Worm (Caenorhabditis elegans) whole organism, L2 larva: ENCODE data around the gene C44C10.9.

ENCODE experiments used
- F13H6.1 ChIP-seq: sonication (generic microtip); optimal IDR thresholded peaks from 2 replicates; lab custom pipeline; 2016; ENCODE audit warnings: missing genetic modification characterization, missing compliant biosample characterization
- R02D3.7 ChIP-seq: fragments of 150-350 bp; optimal IDR thresholded peaks from 2 replicates; lab custom pipeline; 2014; ENCODE audit warnings: missing biosample characterization, missing genetic modification characterization
- Y55F3AM.14 ChIP-seq: fragments of 200-800 bp; sonication (Bioruptor generic); optimal IDR thresholded peaks from 2 replicates; lab custom pipeline; 2018; ENCODE audit warnings: mild to moderate bottlenecking, missing genetic modification characterization, missing compliant biosample characterization
- ZK546.5 ChIP-seq: sonication (generic microtip); optimal IDR thresholded peaks from 2 replicates; lab custom pipeline; 2017; ENCODE audit warnings: missing biosample characterization, missing genetic modification characterization
- alr-1 ChIP-seq: fragments of 150-350 bp; optimal IDR thresholded peaks from 2 replicates; lab custom pipeline; 2014; ENCODE audit warnings: missing biosample characterization, missing genetic modification characterization
- aly-2 ChIP-seq: fragments of 150-350 bp; optimal IDR thresholded peaks from 2 replicates; lab custom pipeline; 2014; ENCODE audit warnings: missing biosample characterization, missing genetic modification characterization
- ama-1 ChIP-seq: fragments of 150-350 bp; optimal IDR thresholded peaks from 2 replicates; lab custom pipeline; 2018; ENCODE audit warnings: inconsistent platforms
- blmp-1 ChIP-seq: sonication (generic microtip); optimal IDR thresholded peaks from 2 replicates; lab custom pipeline; 2017; ENCODE audit warnings: missing genetic modification characterization, mild to moderate bottlenecking, missing compliant biosample characterization, antibody characterized with exemption, moderate library complexity; ENCODE audit not compliant: insufficient read depth
- ceh-16 ChIP-seq: fragments of 150-350 bp; optimal IDR thresholded peaks from 2 replicates; lab custom pipeline; 2014; ENCODE audit warnings: missing biosample characterization, missing genetic modification characterization
- crh-2 ChIP-seq: sonication (generic microtip); optimal IDR thresholded peaks from 2 replicates; lab custom pipeline; 2017; ENCODE audit warnings: missing biosample characterization, missing genetic modification characterization
- egl-27 ChIP-seq: sonication (generic microtip); optimal IDR thresholded peaks from 3 replicates; lab custom pipeline; 2017; ENCODE audit warnings: missing biosample characterization, missing genetic modification reagents, missing genetic modification characterization
- elt-1 ChIP-seq: fragments of 150-350 bp; optimal IDR thresholded peaks from 2 replicates; lab custom pipeline; 2014; ENCODE audit warnings: missing biosample characterization, missing genetic modification characterization
- elt-3 ChIP-seq: sonication (generic microtip); optimal IDR thresholded peaks from 2 replicates; lab custom pipeline; 2017; ENCODE audit warnings: missing biosample characterization, missing genetic modification characterization
- fos-1 ChIP-seq: fragments of 150-350 bp; optimal IDR thresholded peaks from 2 replicates; lab custom pipeline; 2014; ENCODE audit warnings: missing biosample characterization, missing genetic modification characterization
- gmeb-1 ChIP-seq: fragments of 150-350 bp; optimal IDR thresholded peaks from 2 replicates; lab custom pipeline; 2014; ENCODE audit warnings: missing biosample characterization, missing genetic modification characterization
- lin-11 ChIP-seq: fragments of 150-350 bp; sonication (generic microtip); optimal IDR thresholded peaks from 2 replicates; lab custom pipeline; 2014; ENCODE audit warnings: missing biosample characterization, missing genetic modification characterization, inconsistent platforms, mixed read lengths
- lin-13 ChIP-seq: fragments of 150-350 bp; optimal IDR thresholded peaks from 2 replicates; lab custom pipeline; 2014; ENCODE audit warnings: missing biosample characterization, missing genetic modification reagents, missing genetic modification characterization
- lin-39 ChIP-seq: fragments of 150-350 bp; optimal IDR thresholded peaks from 2 replicates; lab custom pipeline; 2014; ENCODE audit warnings: missing biosample characterization, missing genetic modification reagents, missing genetic modification characterization
- lsy-2 ChIP-seq, 2 experiments: fragments of 150-350 bp in 1 of 2; sonication (generic microtip) in 1 of 2; optimal IDR thresholded peaks; 2 replicates each; lab custom pipeline; 2014 to 2017; ENCODE audit warnings: missing biosample characterization in 2 of 2, missing genetic modification characterization in 2 of 2
- mbf-1 ChIP-seq: sonication (generic microtip); optimal IDR thresholded peaks from 2 replicates; lab custom pipeline; 2017; ENCODE audit warnings: missing biosample characterization, missing genetic modification characterization
- mdl-1 ChIP-seq, 2 experiments: fragments of 150-350 bp in 1 of 2; sonication (generic microtip) in 1 of 2; optimal IDR thresholded peaks; 2 replicates each; lab custom pipeline; 2017; ENCODE audit warnings: missing biosample characterization in 2 of 2, missing genetic modification characterization in 2 of 2
- nhr-10 ChIP-seq: sonication (generic microtip); optimal IDR thresholded peaks from 2 replicates; lab custom pipeline; 2017; ENCODE audit warnings: missing biosample characterization, missing genetic modification characterization
- nhr-11 ChIP-seq: fragments of 150-350 bp; optimal IDR thresholded peaks from 2 replicates; lab custom pipeline; 2014; ENCODE audit warnings: missing biosample characterization, missing genetic modification characterization
- nhr-129 ChIP-seq: fragments of 150-350 bp; optimal IDR thresholded peaks from 2 replicates; lab custom pipeline; 2014; ENCODE audit warnings: missing biosample characterization, missing genetic modification characterization
- nhr-21 ChIP-seq: fragments of 150-350 bp; optimal IDR thresholded peaks from 2 replicates; lab custom pipeline; 2014; ENCODE audit warnings: missing biosample characterization, missing genetic modification characterization
- nhr-23 ChIP-seq: fragments of 150-350 bp; optimal IDR thresholded peaks from 2 replicates; lab custom pipeline; 2014; ENCODE audit warnings: missing biosample characterization, missing genetic modification reagents, missing genetic modification characterization
- nhr-25 ChIP-seq: fragments of 150-350 bp; sonication (generic microtip); optimal IDR thresholded peaks from 3 replicates; lab custom pipeline; 2014; ENCODE audit warnings: missing biosample characterization, missing genetic modification characterization
- nhr-6 ChIP-seq: fragments of 150-350 bp; optimal IDR thresholded peaks from 2 replicates; lab custom pipeline; 2014; ENCODE audit warnings: missing biosample characterization, missing genetic modification characterization
- nhr-77 ChIP-seq: fragments of 150-350 bp; optimal IDR thresholded peaks from 2 replicates; lab custom pipeline; 2014; ENCODE audit warnings: missing biosample characterization, missing genetic modification characterization
- peb-1 ChIP-seq: fragments of 150-350 bp; optimal IDR thresholded peaks from 2 replicates; lab custom pipeline; 2014; ENCODE audit warnings: missing biosample characterization, missing genetic modification characterization
- sma-3 ChIP-seq: sonication (generic microtip); optimal IDR thresholded peaks from 2 replicates; lab custom pipeline; 2016; ENCODE audit warnings: missing genetic modification reagents, missing genetic modification characterization, missing compliant biosample characterization
- sma-9 ChIP-seq, 2 experiments: fragments of 150-350 bp in 1 of 2; sonication (generic microtip) in 1 of 2; optimal IDR thresholded peaks; 2 replicates each; lab custom pipeline; 2014 to 2016; ENCODE audit warnings: missing genetic modification characterization in 2 of 2, mild to moderate bottlenecking in 1 of 2, missing biosample characterization in 1 of 2, missing compliant biosample characterization in 1 of 2, missing genetic modification reagents in 1 of 2, moderate library complexity in 1 of 2
- unc-55 ChIP-seq: fragments of 150-350 bp; sonication (generic microtip); optimal IDR thresholded peaks from 3 replicates; lab custom pipeline; 2014; ENCODE audit warnings: missing biosample characterization, missing genetic modification reagents, missing genetic modification characterization
- unc-62 ChIP-seq: fragments of 150-350 bp; optimal IDR thresholded peaks from 2 replicates; lab custom pipeline; 2014; ENCODE audit warnings: missing biosample characterization, missing genetic modification reagents, missing genetic modification characterization
- zag-1 ChIP-seq: fragments of 150-350 bp; optimal IDR thresholded peaks from 2 replicates; lab custom pipeline; 2014; ENCODE audit warnings: missing biosample characterization, missing genetic modification characterization
- ztf-1 ChIP-seq: fragments of 200-800 bp; sonication (Bioruptor generic); conservative IDR thresholded peaks from 2 replicates; pipeline ENCODE4 v1.3.6; 2022; ENCODE audit warnings: missing genetic modification characterization, missing compliant biosample characterization

Gene C44C10.9

DNA sequence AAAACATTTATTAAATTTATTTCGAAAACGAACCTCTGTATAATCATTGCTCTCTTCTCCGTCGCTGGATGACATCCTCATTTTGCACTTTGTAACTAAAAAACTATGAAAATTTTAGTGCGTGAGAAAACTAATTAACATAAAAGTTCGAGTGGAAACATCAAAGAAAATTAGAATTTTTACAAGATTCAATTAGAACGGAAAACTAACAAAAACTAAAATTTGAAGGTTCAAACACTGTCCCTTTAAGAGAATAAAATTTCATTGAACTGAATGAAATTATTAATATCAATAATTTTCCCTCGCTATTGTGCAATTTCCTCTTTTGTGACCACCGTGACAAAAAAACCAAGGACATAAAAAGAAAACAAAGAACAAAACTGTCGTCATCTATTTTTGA is 20.7 kb upstream of the C44C10.9 start, which contains the start of gene D1053.3:
D1053.3 (minus strand) TSS at position 101 of the 400 bp plus-strand sequence.
- TF ChIP-seq nhr-23 (tag; lab: Kevin White, UChicago) (no peak), nhr-21 (tag; lab: Kevin White, UChicago) (no peak), aly-2 (no peak), unc-55 (GFP tag; lab: Kevin White, UChicago) (no peak), Y55F3AM.14 (GFP tag; lab: Kevin White, UChicago) (no peak), zag-1 (tag; lab: Kevin White, UChicago) (no peak), nhr-10 (tag; lab: Kevin White, UChicago) (no peak), nhr-129 (tag; lab: Kevin White, UChicago) (no peak)

DNA sequence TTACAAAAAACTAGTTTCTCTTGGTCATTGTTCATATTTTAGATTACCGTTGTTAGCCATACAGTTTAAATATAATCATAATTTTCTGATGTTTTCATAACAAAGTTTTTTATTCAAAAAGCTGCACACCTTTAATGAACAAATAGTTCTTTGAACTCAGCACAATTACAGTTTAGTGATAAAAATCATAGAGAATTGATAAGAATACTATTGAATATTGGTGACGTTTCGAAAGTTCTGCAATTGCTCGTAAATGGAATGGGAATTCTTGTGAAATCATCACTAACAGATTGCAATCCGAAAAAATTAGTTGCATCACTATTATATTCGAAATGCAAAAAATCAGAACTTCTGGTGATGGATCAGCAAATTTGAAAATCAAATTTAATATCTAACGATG is 17.8 kb upstream of the C44C10.9 start:
- no peak for TF ChIP-seq lsy-2 (tag; optimal IDR thresholded peaks at IDR 0.05; lab: Kevin White, UChicago)
- TF ChIP-seq sma-3 (GFP tag; lab: Kevin White, UChicago) = no peak
- peak; percentile 66 for TF ChIP-seq fos-1 (tag; lab: Kevin White, UChicago)
- TF ChIP-seq, all 48 proteins: peak for 1

DNA sequence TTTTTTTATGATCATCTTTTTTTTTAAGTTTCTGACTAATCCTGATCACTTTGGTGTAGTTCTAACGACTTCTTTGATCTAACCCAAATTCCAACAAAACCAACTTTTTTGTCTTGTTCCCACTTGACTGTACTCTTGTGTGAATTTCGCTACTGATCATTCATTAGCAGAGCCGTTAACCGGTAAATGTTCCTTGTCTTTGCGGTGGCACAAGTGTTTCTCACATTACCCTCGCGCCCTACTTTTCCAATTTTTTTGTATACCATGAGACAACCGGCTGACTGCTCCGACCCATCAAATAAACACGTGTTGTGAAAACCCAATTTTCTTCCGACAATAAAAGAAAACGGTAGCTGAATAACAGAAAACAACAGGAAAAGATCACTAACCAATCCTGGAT is 16.4 kb upstream of the C44C10.9 start:
- no peak for TF ChIP-seq mbf-1
- no peak for TF ChIP-seq gmeb-1 (tag; lab: Kevin White, UChicago)
- TF ChIP-seq ama-1 = no peak
- TF ChIP-seq lin-39 = no peak
- no peak for TF ChIP-seq nhr-11 (tag; lab: Kevin White, UChicago)
- TF ChIP-seq elt-3 (tag; lab: Kevin White, UChicago) = no peak

DNA sequence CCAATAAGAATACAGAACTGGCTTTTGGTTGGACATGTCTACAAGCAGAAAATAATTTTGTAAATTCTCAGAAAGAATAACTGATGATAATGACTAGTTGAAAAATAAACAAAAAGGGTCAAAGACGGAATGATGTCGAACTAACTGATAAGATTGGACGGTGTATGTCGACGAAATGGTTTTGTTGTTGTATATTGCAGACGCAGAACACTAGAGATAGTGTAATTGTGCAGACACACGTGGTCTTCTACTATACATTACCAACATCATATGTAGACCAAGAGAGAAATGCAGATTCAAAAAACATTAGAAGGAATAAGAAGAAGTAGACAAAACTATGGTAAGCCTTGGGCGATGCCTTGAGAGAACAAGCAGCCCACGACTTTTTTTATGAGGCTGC is 11.4 kb upstream of the C44C10.9 start, which contains the start of the genes gst-42 and D1053.2:
gst-42 (minus strand) TSS at position 176 of the 400 bp plus-strand sequence.
D1053.2 (plus strand) TSS at position 391 of the 400 bp plus-strand sequence.
- peak; percentile 40 for TF ChIP-seq gmeb-1 (tag; lab: Kevin White, UChicago)
- no peak for TF ChIP-seq mbf-1
- TF ChIP-seq peb-1 (tag; lab: Kevin White, UChicago) = no peak
- TF ChIP-seq sma-9 (GFP tag; optimal IDR thresholded peaks at IDR 0.05; lab: Kevin White, UChicago) = peak; percentile 97
- TF ChIP-seq sma-9 (tag; optimal IDR thresholded peaks at IDR 0.05; lab: Kevin White, UChicago) = no peak
- TF ChIP-seq crh-2 = peak; percentile 89
- no peak for TF ChIP-seq elt-1
- peak; percentile 62 for TF ChIP-seq nhr-129 (tag; lab: Kevin White, UChicago)
- TF ChIP-seq lin-11 = no peak
- peak; percentile 9 for TF ChIP-seq egl-27 (tag; lab: Kevin White, UChicago)
- no peak for TF ChIP-seq ama-1
- TF ChIP-seq nhr-21 (tag; lab: Kevin White, UChicago) = peak; percentile 18
- no peak for TF ChIP-seq nhr-25
- TF ChIP-seq alr-1 (tag; lab: Kevin White, UChicago) = no peak
- TF ChIP-seq unc-55 (GFP tag; lab: Kevin White, UChicago) = no peak
- TF ChIP-seq nhr-23 (tag; lab: Kevin White, UChicago) = no peak
- peak in 1 of 2 experiments; percentile 42 for TF ChIP-seq lsy-2 (tag; optimal IDR thresholded peaks at IDR 0.05; lab: Kevin White, UChicago)
- TF ChIP-seq nhr-11 (tag; lab: Kevin White, UChicago) = no peak
- peak; percentile 87 for TF ChIP-seq fos-1 (tag; lab: Kevin White, UChicago)
- TF ChIP-seq blmp-1 = peak; percentile 5
- no peak for TF ChIP-seq R02D3.7 (tag; lab: Kevin White, UChicago)
- no peak for TF ChIP-seq nhr-10 (tag; lab: Kevin White, UChicago)
- TF ChIP-seq lin-13 (GFP tag; lab: Kevin White, UChicago) = no peak
- peak; percentile 47 to 78 for TF ChIP-seq mdl-1 (tag; optimal IDR thresholded peaks at IDR 0.05; lab: Kevin White, UChicago)
- no peak for TF ChIP-seq nhr-6
- TF ChIP-seq sma-3 (GFP tag; lab: Kevin White, UChicago) = peak; percentile 72
- peak; percentile 45 for TF ChIP-seq F13H6.1 (tag; lab: Kevin White, UChicago)
- no peak for TF ChIP-seq ZK546.5 (tag; lab: Kevin White, UChicago)
- TF ChIP-seq ztf-1 = no peak
- TF ChIP-seq nhr-77 (tag; lab: Kevin White, UChicago) = no peak
- no peak for TF ChIP-seq ceh-16 (tag; lab: Kevin White, UChicago)
- TF ChIP-seq lin-39 = no peak
- TF ChIP-seq unc-62 (GFP tag; lab: Kevin White, UChicago) = no peak
